Worm (Caenorhabditis elegans): ENCODE measurements around the gene ctsa-3.1.

DNA sequence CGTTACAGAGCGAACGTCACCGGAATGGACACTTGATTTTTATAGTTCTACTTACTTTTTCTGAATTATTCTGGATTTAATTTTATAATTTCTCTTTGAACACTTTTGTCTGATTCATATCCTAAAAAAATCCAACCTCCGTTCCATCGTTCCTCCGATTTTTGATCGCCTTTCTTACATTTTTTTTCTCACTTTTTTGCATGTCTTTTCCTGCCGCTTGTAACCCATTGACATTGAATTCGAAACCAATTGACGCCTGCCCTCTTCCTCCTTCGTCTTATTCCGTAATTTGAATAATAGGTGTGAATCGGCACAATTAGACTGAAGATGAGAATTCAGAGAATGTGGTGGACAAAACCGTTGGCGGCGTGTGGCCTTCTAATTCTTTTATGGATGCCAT lies 12.9 kb downstream of the ctsa-3.1 start, which contains the start of gene skpo-3:
- TF ChIP-seq unc-130 (GFP tag; optimal IDR thresholded peaks at IDR 0.05) (no peak), sea-2 (GFP tag; IDR thresholded peaks at IDR 0.05) (no peak), ama-1 (optimal IDR thresholded peaks at IDR 0.05) (no peak), ama-1 (GFP tag; optimal IDR thresholded peaks at IDR 0.05) (no peak), madf-8 (GFP tag; conservative IDR thresholded peaks at IDR 0.05) (no peak)
